Worm (Caenorhabditis elegans) whole organism, young adult: ENCODE measurements around the gene F35H10.2.

Experiments
- B0019.2 ChIP-seq: fragments of 200-800 bp; sonication (Bioruptor generic); conservative IDR thresholded peaks from 2 replicates; pipeline ENCODE4 v1.3.6; 2022; ENCODE audit warnings: missing genetic modification reagents, missing genetic modification characterization, missing compliant biosample characterization
- B0035.1 ChIP-seq: sonication (generic microtip); optimal IDR thresholded peaks from 2 replicates; lab custom pipeline; 2016; ENCODE audit warnings: missing genetic modification characterization, mild to moderate bottlenecking, missing compliant biosample characterization, missing genotype, missing genetic modification reagents
- B0261.1 ChIP-seq: sonication (generic microtip); optimal IDR thresholded peaks from 2 replicates; lab custom pipeline; 2016; ENCODE audit warnings: mild to moderate bottlenecking, missing genetic modification characterization, moderate library complexity, missing compliant biosample characterization
- D2030.7 ChIP-seq: fragments of 200-800 bp; sonication (Bioruptor generic); IDR thresholded peaks from 2 replicates; pipeline ENCODE4 v1.3.6; 2022; ENCODE audit warnings: missing genetic modification reagents, missing genetic modification characterization, missing compliant biosample characterization
- F10E7.11 ChIP-seq: sonication (generic microtip); optimal IDR thresholded peaks from 2 replicates; lab custom pipeline; 2017; ENCODE audit warnings: mild to moderate bottlenecking, missing genetic modification characterization, moderate library complexity, missing compliant biosample characterization
- F33H1.4 ChIP-seq: fragments of 200-800 bp; sonication (Bioruptor generic); IDR thresholded peaks from 2 replicates; pipeline ENCODE4 v1.3.6; 2022; ENCODE audit warnings: missing genetic modification reagents, missing genetic modification characterization, missing compliant biosample characterization
- F52B5.7 ChIP-seq: sonication (generic microtip); optimal IDR thresholded peaks from 2 replicates; lab custom pipeline; 2016; ENCODE audit warnings: mild to moderate bottlenecking, missing genetic modification characterization, missing compliant biosample characterization
- F55B11.4 ChIP-seq: sonication (generic microtip); optimal IDR thresholded peaks from 2 replicates; lab custom pipeline; 2016; ENCODE audit warnings: missing compliant biosample characterization, missing genetic modification characterization, borderline replicate concordance; ENCODE audit not compliant: insufficient read depth
- F57A8.1 ChIP-seq: fragments of 200-800 bp; sonication (Bioruptor generic); optimal IDR thresholded peaks from 2 replicates; lab custom pipeline; 2018; ENCODE audit warnings: mild to moderate bottlenecking, missing genetic modification characterization, moderate library complexity, missing compliant biosample characterization
- K12H6.12 ChIP-seq: fragments of 200-800 bp; sonication (Bioruptor generic); optimal IDR thresholded peaks from 2 replicates; lab custom pipeline; 2018; ENCODE audit warnings: mild to moderate bottlenecking, missing genetic modification characterization, missing compliant biosample characterization
- T26A5.8 ChIP-seq: sonication (generic microtip); optimal IDR thresholded peaks from 2 replicates; lab custom pipeline; 2016; ENCODE audit warnings: missing genetic modification characterization, missing compliant biosample characterization
- ZK185.1 ChIP-seq: sonication (generic microtip); optimal IDR thresholded peaks from 2 replicates; lab custom pipeline; 2016; ENCODE audit warnings: mild to moderate bottlenecking, missing genetic modification characterization, missing compliant biosample characterization; ENCODE audit not compliant: poor library complexity, severe bottlenecking
- athp-1 ChIP-seq: sonication (generic microtip); optimal IDR thresholded peaks from 2 replicates; lab custom pipeline; 2017; ENCODE audit warnings: mild to moderate bottlenecking, missing genetic modification characterization, missing compliant biosample characterization
- attf-5 ChIP-seq: fragments of 200-800 bp; sonication (Bioruptor generic); optimal IDR thresholded peaks from 2 replicates; lab custom pipeline; 2018; ENCODE audit warnings: mild to moderate bottlenecking, missing genetic modification characterization, missing compliant biosample characterization
- attf-6 ChIP-seq: fragments of 200-800 bp; sonication (Bioruptor generic); IDR thresholded peaks from 2 replicates; pipeline ENCODE4 v1.3.6; 2022; ENCODE audit warnings: missing genetic modification reagents, missing genetic modification characterization, missing compliant biosample characterization
- bed-2 ChIP-seq: fragments of 200-800 bp; sonication (Bioruptor generic); IDR thresholded peaks from 2 replicates; pipeline ENCODE4 v1.3.6; 2022; ENCODE audit warnings: missing genetic modification reagents, missing genetic modification characterization, missing compliant biosample characterization
- ccch-3 ChIP-seq: fragments of 200-800 bp; sonication (Bioruptor generic); optimal IDR thresholded peaks from 2 replicates; lab custom pipeline; 2018; ENCODE audit warnings: mild to moderate bottlenecking, missing genetic modification characterization, missing compliant biosample characterization
- ceh-100 ChIP-seq: fragments of 200-800 bp; sonication (Bioruptor generic); IDR thresholded peaks from 2 replicates; pipeline ENCODE4 v1.3.6; 2022; ENCODE audit warnings: missing genetic modification reagents, missing genetic modification characterization, missing compliant biosample characterization
- ceh-40 ChIP-seq: fragments of 200-800 bp; sonication (Bioruptor generic); IDR thresholded peaks from 2 replicates; pipeline ENCODE4 v1.3.6; 2022; ENCODE audit warnings: missing genetic modification characterization, missing compliant biosample characterization
- ceh-58 ChIP-seq: fragments of 200-800 bp; sonication (Bioruptor generic); IDR thresholded peaks from 2 replicates; pipeline ENCODE4 v1.3.6; 2022; ENCODE audit warnings: missing genetic modification characterization, missing compliant biosample characterization
- dpff-1 ChIP-seq: sonication (generic microtip); optimal IDR thresholded peaks from 2 replicates; lab custom pipeline; 2017; ENCODE audit warnings: mild to moderate bottlenecking, missing genetic modification characterization, missing compliant biosample characterization
- efl-1 ChIP-seq: fragments of 150-350 bp; optimal IDR thresholded peaks from 2 replicates; lab custom pipeline; 2014; ENCODE audit warnings: missing biosample characterization, missing genetic modification reagents, missing genetic modification characterization
- egl-44 ChIP-seq: fragments of 200-800 bp; sonication (Bioruptor generic); IDR thresholded peaks from 2 replicates; pipeline ENCODE4 v1.3.6; 2022; ENCODE audit warnings: missing genetic modification reagents, missing genetic modification characterization, missing compliant biosample characterization
- egrh-3 ChIP-seq: fragments of 200-800 bp; sonication (Bioruptor generic); IDR thresholded peaks from 2 replicates; pipeline ENCODE4 v1.3.6; 2022; ENCODE audit warnings: missing genetic modification reagents, missing genetic modification characterization, missing compliant biosample characterization
- fkh-3 ChIP-seq: sonication (generic microtip); optimal IDR thresholded peaks from 2 replicates; lab custom pipeline; 2016; ENCODE audit warnings: mild to moderate bottlenecking, missing genetic modification characterization, missing compliant biosample characterization
- hmg-20 ChIP-seq: fragments of 200-800 bp; sonication (Bioruptor generic); IDR thresholded peaks from 2 replicates; pipeline ENCODE4 v1.3.6; 2022; ENCODE audit warnings: missing genetic modification reagents, missing genetic modification characterization, missing compliant biosample characterization
- hsf-1 ChIP-seq: fragments of 200-800 bp; sonication (Bioruptor generic); IDR thresholded peaks from 2 replicates; pipeline ENCODE4 v1.3.6; 2022; ENCODE audit warnings: missing genetic modification reagents, missing genetic modification characterization, missing compliant biosample characterization
- let-526 ChIP-seq: fragments of 200-800 bp; sonication (Bioruptor generic); IDR thresholded peaks from 2 replicates; pipeline ENCODE4 v1.3.6; 2022; ENCODE audit warnings: missing genetic modification reagents, missing genetic modification characterization, missing compliant biosample characterization
- lin-26 ChIP-seq: fragments of 200-800 bp; sonication (Bioruptor generic); IDR thresholded peaks from 2 replicates; pipeline ENCODE4 v1.3.6; 2022; ENCODE audit warnings: missing genetic modification reagents, missing genetic modification characterization, missing compliant biosample characterization
- lir-1 ChIP-seq: fragments of 200-800 bp; sonication (Bioruptor generic); conservative IDR thresholded peaks from 2 replicates; pipeline ENCODE4 v1.3.6; 2022; ENCODE audit warnings: missing genetic modification reagents, missing genetic modification characterization, missing compliant biosample characterization
- madf-10 ChIP-seq: sonication (generic microtip); optimal IDR thresholded peaks from 2 replicates; lab custom pipeline; 2016; ENCODE audit warnings: mild to moderate bottlenecking, missing genetic modification characterization, missing compliant biosample characterization
- madf-6 ChIP-seq: fragments of 200-800 bp; sonication (Bioruptor generic); IDR thresholded peaks from 2 replicates; pipeline ENCODE4 v1.3.6; 2022; ENCODE audit warnings: missing genetic modification reagents, missing genetic modification characterization, missing compliant biosample characterization
- nfya-2 ChIP-seq: fragments of 200-800 bp; sonication (Bioruptor generic); IDR thresholded peaks from 2 replicates; pipeline ENCODE4 v1.3.6; 2022; ENCODE audit warnings: missing genetic modification reagents, missing genetic modification characterization, missing compliant biosample characterization
- nhr-179 ChIP-seq: sonication (generic microtip); optimal IDR thresholded peaks from 2 replicates; lab custom pipeline; 2016; ENCODE audit warnings: mild to moderate bottlenecking, missing genetic modification characterization, missing compliant biosample characterization
- nhr-80 ChIP-seq: sonication (generic microtip); optimal IDR thresholded peaks from 2 replicates; lab custom pipeline; 2016; ENCODE audit warnings: missing genetic modification characterization, missing compliant biosample characterization
- repo-1 ChIP-seq: sonication (generic microtip); optimal IDR thresholded peaks from 2 replicates; lab custom pipeline; 2017; ENCODE audit warnings: mild to moderate bottlenecking, missing genetic modification characterization, missing compliant biosample characterization
- rpc-1 ChIP-seq, 2 experiments: fragments of 150-350 bp in 1 of 2; sonication (generic microtip) in 1 of 2; optimal IDR thresholded peaks; 2 replicates each; lab custom pipeline; 2014 to 2018; ENCODE audit warnings: missing biosample characterization in 1 of 2, missing genetic modification characterization in 1 of 2, missing genetic modification reagents in 1 of 2, missing genotype in 1 of 2
- sdz-38 ChIP-seq: sonication (generic microtip); optimal IDR thresholded peaks from 2 replicates; lab custom pipeline; 2016; ENCODE audit warnings: missing genotype, missing genetic modification characterization, missing compliant biosample characterization
- sea-2 ChIP-seq: fragments of 200-800 bp; sonication (Bioruptor generic); IDR thresholded peaks from 2 replicates; pipeline ENCODE4 v1.3.6; 2022; ENCODE audit warnings: missing genetic modification characterization, missing compliant biosample characterization
- snpc-1.3 ChIP-seq: sonication (generic microtip); optimal IDR thresholded peaks from 2 replicates; lab custom pipeline; 2017; ENCODE audit warnings: missing genetic modification characterization, mild to moderate bottlenecking, missing compliant biosample characterization, antibody characterized with exemption, moderate library complexity, missing genotype, missing genetic modification reagents; ENCODE audit not compliant: insufficient read depth
- snpc-4 ChIP-seq, 5 experiments: fragments of 150-350 bp in 1 of 5; sonication (generic microtip) in 4 of 5; optimal IDR thresholded peaks; 2 replicates each; lab custom pipeline; 2014 to 2018; ENCODE audit warnings: missing genetic modification characterization in 5 of 5, missing biosample characterization in 3 of 5, antibody characterized with exemption in 2 of 5, mild to moderate bottlenecking in 2 of 5, missing compliant biosample characterization in 2 of 5, missing genotype in 2 of 5, moderate library complexity in 2 of 5, missing genetic modification reagents in 1 of 5
- somi-1 ChIP-seq: fragments of 200-800 bp; sonication (Bioruptor generic); optimal IDR thresholded peaks from 2 replicates; lab custom pipeline; 2018; ENCODE audit warnings: mild to moderate bottlenecking, missing genetic modification characterization, missing compliant biosample characterization
- tbp1 ChIP-seq: fragments of 200-800 bp; sonication (Bioruptor generic); optimal IDR thresholded peaks from 2 replicates; lab custom pipeline; 2018; ENCODE audit warnings: mild to moderate bottlenecking, missing genetic modification characterization, missing compliant biosample characterization
- unc-62 ChIP-seq: fragments of 150-350 bp; optimal IDR thresholded peaks from 2 replicates; lab custom pipeline; 2014; ENCODE audit warnings: missing biosample characterization, missing genetic modification reagents, missing genetic modification characterization
- xnd-1 ChIP-seq: sonication (generic microtip); optimal IDR thresholded peaks from 2 replicates; lab custom pipeline; 2016; ENCODE audit warnings: missing genotype, missing genetic modification reagents, missing genetic modification characterization, missing compliant biosample characterization
- zfh-2 ChIP-seq: fragments of 200-800 bp; sonication (Bioruptor generic); conservative IDR thresholded peaks from 2 replicates; pipeline ENCODE4 v1.3.6; 2022; ENCODE audit warnings: missing genetic modification reagents, missing genetic modification characterization, missing compliant biosample characterization
- ztf-6 ChIP-seq: fragments of 200-800 bp; sonication (Bioruptor generic); IDR thresholded peaks from 2 replicates; pipeline ENCODE4 v1.3.6; 2022; ENCODE audit warnings: missing genetic modification reagents, missing genetic modification characterization, missing compliant biosample characterization

The F35H10.2 gene

ce11 chrIV:8332526-8332925 lies 3.5 kb downstream of the F35H10.2 start, which contains the start of gene lys-10:
Gene lys-10, plus strand, starts transcription at chrIV:8332826.
- TF ChIP-seq egl-44 (GFP tag; lab: Robert Waterston, UW) (no peak), hmg-20 (GFP tag; lab: Robert Waterston, UW) (no peak), F57A8.1 (GFP tag; lab: Kevin White, UChicago) (no peak), efl-1 (no peak), fkh-3 (tag; lab: Kevin White, UChicago) (no peak), dpff-1 (tag; lab: Kevin White, UChicago) (no peak), hsf-1 (no peak), sea-2 (GFP tag; lab: Robert Waterston, UW) (no peak), athp-1 (no peak), ztf-6 (GFP tag; lab: Robert Waterston, UW) (no peak), nfya-2 (GFP tag; lab: Robert Waterston, UW) (no peak), lin-26 (GFP tag; lab: Robert Waterston, UW) (no peak), B0019.2 (GFP tag; lab: Robert Waterston, UW) (no peak), K12H6.12 (tag; lab: Kevin White, UChicago) (no peak), egrh-3 (no peak), unc-62 (GFP tag; lab: Kevin White, UChicago) (no peak), attf-6 (no peak), T26A5.8 (no peak)

DNA sequence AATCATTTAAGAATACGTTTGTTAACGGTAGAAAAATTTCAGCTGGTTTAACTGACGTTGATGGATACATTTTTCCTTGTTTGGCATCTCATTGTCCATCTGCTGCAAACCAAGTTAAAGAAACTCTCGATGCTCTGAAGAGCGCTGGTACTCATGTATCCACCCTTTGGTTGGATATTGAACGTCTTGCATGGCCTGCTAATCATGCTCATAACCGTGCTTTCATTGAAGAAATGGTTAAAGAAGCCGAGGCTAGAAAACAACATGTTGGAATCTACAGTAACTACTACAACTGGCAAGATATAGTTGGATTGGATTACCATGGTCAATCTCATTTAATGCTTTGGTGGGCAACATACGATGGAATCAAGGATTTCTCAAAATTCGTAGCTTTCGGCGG lies 4.0 kb downstream of the F35H10.2 start:
- TF ChIP-seq snpc-4 (GFP tag; optimal IDR thresholded peaks at IDR 0.05; lab: Kevin White, UChicago) (no peak), snpc-4 (tag; optimal IDR thresholded peaks at IDR 0.05; lab: Kevin White, UChicago) (no peak), repo-1 (no peak), F55B11.4 (tag; lab: Kevin White, UChicago) (no peak), egl-44 (GFP tag; lab: Robert Waterston, UW) (no peak)

ce11 chrIV:8333554-8333953 lies 4.5 kb downstream of the F35H10.2 start:
- TF ChIP-seq B0261.1 (tag; lab: Kevin White, UChicago) (no peak), ccch-3 (no peak), madf-10 (no peak), F10E7.11 (tag; lab: Kevin White, UChicago) (no peak), F52B5.7 (tag; lab: Kevin White, UChicago) (no peak), rpc-1 (optimal IDR thresholded peaks at IDR 0.05; lab: Kevin White, UChicago) (no peak), rpc-1 (tag; optimal IDR thresholded peaks at IDR 0.05; lab: Kevin White, UChicago) (no peak), nhr-80 (tag; lab: Kevin White, UChicago) (no peak), let-526 (no peak), snpc-1.3 (tag; lab: Kevin White, UChicago) (no peak), F33H1.4 (GFP tag; lab: Robert Waterston, UW) (no peak), F57A8.1 (GFP tag; lab: Kevin White, UChicago) (no peak), hmg-20 (GFP tag; lab: Robert Waterston, UW) (no peak), fkh-3 (tag; lab: Kevin White, UChicago) (no peak), zfh-2 (GFP tag; lab: Robert Waterston, UW) (no peak)

DNA sequence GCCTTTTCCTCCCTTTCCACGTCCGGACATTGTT lies 4.8 kb downstream of the F35H10.2 start, which contains the start of gene his-31:
TSS of gene his-31 (minus strand) at position 30 of the 34 bp plus-strand sequence.
- TF ChIP-seq sea-2 (GFP tag; lab: Robert Waterston, UW) (no peak), madf-6 (GFP tag; lab: Robert Waterston, UW) (no peak), repo-1 (no peak), somi-1 (no peak), D2030.7 (no peak), xnd-1 (no peak), egrh-3 (no peak), B0035.1 (tag; lab: Kevin White, UChicago) (no peak), lir-1 (GFP tag; lab: Robert Waterston, UW) (no peak), ceh-100 (GFP tag; lab: Robert Waterston, UW) (no peak), ceh-40 (GFP tag; lab: Robert Waterston, UW) (no peak), nhr-179 (tag; lab: Kevin White, UChicago) (no peak), ceh-58 (no peak), fkh-3 (tag; lab: Kevin White, UChicago) (no peak), attf-5 (GFP tag; lab: Kevin White, UChicago) (no peak), bed-2 (no peak), tbp1 (no peak), sdz-38 (tag; lab: Kevin White, UChicago) (no peak), ZK185.1 (tag; lab: Kevin White, UChicago) (no peak)
